Worm (Caenorhabditis elegans) whole organism, late embryonic: ENCODE measurements around the gene H38K22.7.

Experiments
- C08G9.2 ChIP-seq: sonication (generic microtip); optimal IDR thresholded peaks from 2 replicates; lab custom pipeline; 2016; ENCODE audit warnings: mild to moderate bottlenecking, missing genetic modification characterization, moderate library complexity, missing compliant biosample characterization
- C38D4.7 ChIP-seq: fragments of 200-800 bp; sonication (Bioruptor generic); optimal IDR thresholded peaks from 2 replicates; lab custom pipeline; 2018; ENCODE audit warnings: mild to moderate bottlenecking, missing genetic modification characterization, moderate library complexity, missing compliant biosample characterization
- T23F11.4 ChIP-seq: fragments of 200-800 bp; sonication (Bioruptor generic); optimal IDR thresholded peaks from 2 replicates; lab custom pipeline; 2018; ENCODE audit warnings: mild to moderate bottlenecking, missing genetic modification characterization, missing compliant biosample characterization
- Y22D7AL.16 ChIP-seq: sonication (generic microtip); optimal IDR thresholded peaks from 2 replicates; lab custom pipeline; 2016; ENCODE audit warnings: missing genetic modification characterization, missing compliant biosample characterization
- ama-1 ChIP-seq: fragments of 150-350 bp; optimal IDR thresholded peaks from 2 replicates; lab custom pipeline; 2014
- ceh-18 ChIP-seq: sonication (generic microtip); optimal IDR thresholded peaks from 2 replicates; lab custom pipeline; 2016; ENCODE audit warnings: missing genetic modification characterization, missing compliant biosample characterization
- ceh-2 ChIP-seq: sonication (generic microtip); optimal IDR thresholded peaks from 2 replicates; lab custom pipeline; 2016; ENCODE audit warnings: missing genotype, missing genetic modification characterization, missing compliant biosample characterization
- ceh-31 ChIP-seq: sonication (generic microtip); optimal IDR thresholded peaks from 2 replicates; lab custom pipeline; 2016; ENCODE audit warnings: missing genetic modification characterization, missing compliant biosample characterization
- ceh-45 ChIP-seq: fragments of 200-800 bp; sonication (Bioruptor generic); IDR thresholded peaks from 2 replicates; pipeline ENCODE4 v1.3.6; 2022; ENCODE audit warnings: missing genetic modification reagents, missing genetic modification characterization, missing compliant biosample characterization
- ceh-48 ChIP-seq: sonication (generic microtip); optimal IDR thresholded peaks from 2 replicates; lab custom pipeline; 2016; ENCODE audit warnings: missing genetic modification characterization, inconsistent platforms, missing compliant biosample characterization
- ceh-6 ChIP-seq: fragments of 200-800 bp; sonication (Bioruptor generic); optimal IDR thresholded peaks from 2 replicates; lab custom pipeline; 2018; ENCODE audit warnings: mild to moderate bottlenecking, missing genetic modification characterization, missing compliant biosample characterization
- ceh-9 ChIP-seq: sonication (generic microtip); optimal IDR thresholded peaks from 2 replicates; lab custom pipeline; 2016; ENCODE audit warnings: mild to moderate bottlenecking, missing genetic modification characterization, inconsistent platforms, missing compliant biosample characterization
- elt-2 ChIP-seq: sonication (generic microtip); optimal IDR thresholded peaks from 2 replicates; lab custom pipeline; 2016; ENCODE audit warnings: missing genetic modification reagents, missing genetic modification characterization, missing compliant biosample characterization
- gmeb-2 ChIP-seq: sonication (generic microtip); optimal IDR thresholded peaks from 2 replicates; lab custom pipeline; 2016; ENCODE audit warnings: missing genetic modification characterization, inconsistent platforms, missing compliant biosample characterization
- hlh-13 ChIP-seq: fragments of 200-800 bp; sonication (Bioruptor generic); optimal IDR thresholded peaks from 2 replicates; lab custom pipeline; 2018; ENCODE audit warnings: mild to moderate bottlenecking, missing genetic modification characterization, missing compliant biosample characterization
- hlh-30 ChIP-seq: sonication (generic microtip); optimal IDR thresholded peaks from 2 replicates; lab custom pipeline; 2017; ENCODE audit warnings: antibody characterized with exemption, missing genetic modification characterization, missing compliant biosample characterization; ENCODE audit not compliant: insufficient read depth
- lin-11 ChIP-seq: fragments of 200-800 bp; sonication (Bioruptor generic); optimal IDR thresholded peaks from 2 replicates; lab custom pipeline; 2018; ENCODE audit warnings: mild to moderate bottlenecking, missing genetic modification characterization, missing compliant biosample characterization
- mec-3 ChIP-seq: sonication (generic microtip); optimal IDR thresholded peaks from 2 replicates; lab custom pipeline; 2016; ENCODE audit warnings: borderline replicate concordance, missing genetic modification characterization, missing compliant biosample characterization
- nfya-1 ChIP-seq: sonication (generic microtip); optimal IDR thresholded peaks from 2 replicates; lab custom pipeline; 2017; ENCODE audit warnings: missing genetic modification characterization, mild to moderate bottlenecking, missing compliant biosample characterization, antibody characterized with exemption, moderate library complexity
- nhr-232 ChIP-seq: sonication (generic microtip); optimal IDR thresholded peaks from 2 replicates; lab custom pipeline; 2016; ENCODE audit warnings: missing genetic modification characterization, missing compliant biosample characterization
- pag-3 ChIP-seq: sonication (generic microtip); optimal IDR thresholded peaks from 2 replicates; lab custom pipeline; 2016; ENCODE audit warnings: missing compliant biosample characterization, missing genetic modification characterization, borderline replicate concordance
- pat-9 ChIP-seq: fragments of 200-800 bp; sonication (Bioruptor generic); optimal IDR thresholded peaks from 2 replicates; lab custom pipeline; 2018; ENCODE audit warnings: mild to moderate bottlenecking, missing genetic modification characterization, moderate library complexity, missing compliant biosample characterization
- pax-1 ChIP-seq: fragments of 150-350 bp; optimal IDR thresholded peaks from 2 replicates; lab custom pipeline; 2014; ENCODE audit warnings: missing biosample characterization, missing genetic modification characterization
- pqm-1 ChIP-seq: sonication (generic microtip); optimal IDR thresholded peaks from 2 replicates; lab custom pipeline; 2016; ENCODE audit warnings: missing genetic modification characterization, missing compliant biosample characterization
- ref-2 ChIP-seq: sonication (generic microtip); optimal IDR thresholded peaks from 2 replicates; lab custom pipeline; 2016; ENCODE audit warnings: missing genetic modification characterization, missing compliant biosample characterization
- rnt-1 ChIP-seq: sonication (generic microtip); optimal IDR thresholded peaks from 2 replicates; lab custom pipeline; 2016; ENCODE audit warnings: missing genetic modification characterization, missing compliant biosample characterization
- sdc-2 ChIP-seq: sonication (generic microtip); optimal IDR thresholded peaks from 2 replicates; lab custom pipeline; 2016; ENCODE audit warnings: missing genotype, missing genetic modification characterization, missing compliant biosample characterization
- sox-4 ChIP-seq: sonication (generic microtip); optimal IDR thresholded peaks from 2 replicates; lab custom pipeline; 2017; ENCODE audit warnings: mild to moderate bottlenecking, missing genetic modification characterization, inconsistent platforms, missing compliant biosample characterization
- tbx-2 ChIP-seq: sonication (generic microtip); optimal IDR thresholded peaks from 2 replicates; lab custom pipeline; 2016; ENCODE audit warnings: missing genetic modification characterization, missing compliant biosample characterization
- ttx-3 ChIP-seq: sonication (generic microtip); optimal IDR thresholded peaks from 2 replicates; lab custom pipeline; 2016; ENCODE audit warnings: missing genetic modification reagents, missing genetic modification characterization, missing compliant biosample characterization
- unc-3 ChIP-seq, 2 experiments: fragments of 200-800 bp in 1 of 2; sonication (Bioruptor generic) in 1 of 2; sonication (generic microtip) in 1 of 2; conservative IDR thresholded peaks in 1 of 2; optimal IDR thresholded peaks in 1 of 2; 2 replicates each; pipeline versions ENCODE4 v1.3.6 to Lab custom; 2016 to 2022; ENCODE audit warnings: missing compliant biosample characterization in 2 of 2, missing genetic modification characterization in 2 of 2, missing genetic modification reagents in 1 of 2
- unc-42 ChIP-seq: sonication (generic microtip); optimal IDR thresholded peaks from 2 replicates; lab custom pipeline; 2016; ENCODE audit warnings: missing genotype, missing genetic modification characterization, missing compliant biosample characterization
- unc-55 ChIP-seq: sonication (generic microtip); optimal IDR thresholded peaks from 2 replicates; lab custom pipeline; 2017; ENCODE audit warnings: missing biosample characterization, missing genetic modification reagents, missing genetic modification characterization

Gene H38K22.7

DNA sequence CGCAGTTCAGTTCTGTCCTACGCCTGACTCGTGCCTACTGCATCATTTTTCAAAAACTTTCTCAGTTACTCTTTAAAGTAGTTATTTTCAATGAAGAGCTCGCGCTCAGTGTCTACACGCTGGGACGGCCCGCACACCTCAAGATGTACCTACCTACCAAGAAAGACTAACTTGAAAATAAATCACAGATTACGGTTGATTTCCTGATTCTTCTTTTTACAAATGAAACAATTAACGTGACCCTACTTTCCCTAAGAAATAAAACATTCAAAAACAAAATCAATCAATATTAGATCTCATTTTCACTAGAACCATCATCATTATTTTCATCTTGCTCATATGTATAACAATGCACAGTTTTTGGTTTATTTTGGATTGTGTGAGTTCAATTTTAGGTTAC is at the start of gene H38K22.7:
TSS of gene H38K22.7 (plus strand) at position 301 of the 400 bp plus-strand sequence.
- TF ChIP-seq pax-1: no peak
- TF ChIP-seq C38D4.7 (GFP tag; lab: Kevin White, UChicago): no peak
- TF ChIP-seq hlh-13 (GFP tag; lab: Kevin White, UChicago): no peak
- TF ChIP-seq ceh-48 (tag; lab: Kevin White, UChicago): no peak
- TF ChIP-seq pat-9: no peak
- TF ChIP-seq ttx-3 (tag; lab: Kevin White, UChicago): no peak
- no peak for TF ChIP-seq unc-42
- TF ChIP-seq ceh-31: no peak
- TF ChIP-seq C08G9.2: no peak
- TF ChIP-seq ceh-18 (tag; lab: Kevin White, UChicago): no peak

- peak; percentile 61 for TF ChIP-seq hlh-30 (tag; lab: Kevin White, UChicago)
- no peak for TF ChIP-seq pat-9
Measured at ce11 chrIII:4272864-4273263, 48.6 kb upstream of the H38K22.7 start.

ce11 chrIII:4274524-4274923 is 47.0 kb upstream of the H38K22.7 start:
- TF ChIP-seq tbx-2 (tag; lab: Kevin White, UChicago): peak; percentile 75
- peak; percentile 47 for TF ChIP-seq hlh-30 (tag; lab: Kevin White, UChicago)
- TF ChIP-seq ceh-2 (tag; lab: Kevin White, UChicago): no peak
- peak; percentile 47 for TF ChIP-seq elt-2
- peak; percentile 10 for TF ChIP-seq ref-2
- TF ChIP-seq, all 69 proteins: peak for 4

DNA sequence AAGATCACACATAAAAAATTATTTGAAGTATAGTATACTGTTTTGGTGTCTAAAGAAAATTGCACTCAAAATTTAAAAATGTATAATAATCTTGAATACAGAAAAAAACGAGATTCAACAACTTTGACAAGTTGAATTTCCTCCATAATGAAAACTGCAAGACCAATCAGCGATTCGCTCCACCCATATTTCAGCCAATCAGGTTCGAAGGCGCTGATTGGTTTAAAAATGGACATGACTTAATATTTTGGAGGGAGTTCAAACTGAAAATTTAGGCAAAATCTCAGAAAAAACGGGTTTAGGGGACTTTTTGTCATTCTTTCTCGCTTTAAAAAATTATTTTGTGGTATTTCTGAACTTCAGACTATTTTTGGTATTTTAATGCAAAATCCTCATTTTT is 45.8 kb upstream of the H38K22.7 start:
- TF ChIP-seq lin-11 (tag; lab: Kevin White, UChicago) (no peak), nfya-1 (tag; lab: Kevin White, UChicago) (peak; percentile 93), mec-3 (no peak)

DNA sequence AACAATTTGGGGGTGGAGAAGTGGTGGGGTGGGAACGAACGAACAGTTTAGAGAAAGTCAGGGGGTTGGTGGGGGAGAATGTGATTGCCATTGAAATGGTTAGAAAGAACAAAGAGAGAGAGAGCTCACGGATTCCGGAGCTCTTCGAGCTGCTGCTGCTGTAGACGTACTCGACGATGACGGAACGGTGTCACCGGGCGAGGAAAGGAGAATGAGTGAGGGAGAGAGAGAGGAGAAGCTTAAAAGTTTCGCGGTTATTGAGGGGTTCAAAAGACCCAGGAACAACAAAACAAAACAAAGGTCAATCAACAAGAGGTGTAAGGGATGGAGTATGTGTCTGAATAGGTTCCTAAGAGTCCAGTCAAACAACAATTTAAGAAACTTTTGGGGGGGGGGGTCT is 45.2 kb upstream of the H38K22.7 start:
- TF ChIP-seq ceh-2 (tag; lab: Kevin White, UChicago) (no peak), ama-1 (lab: Kevin White, UChicago) (peak; percentile 74), ref-2 (no peak), rnt-1 (tag; lab: Kevin White, UChicago) (no peak), pqm-1 (tag; lab: Kevin White, UChicago) (no peak), C08G9.2 (no peak), sox-4 (no peak)

DNA sequence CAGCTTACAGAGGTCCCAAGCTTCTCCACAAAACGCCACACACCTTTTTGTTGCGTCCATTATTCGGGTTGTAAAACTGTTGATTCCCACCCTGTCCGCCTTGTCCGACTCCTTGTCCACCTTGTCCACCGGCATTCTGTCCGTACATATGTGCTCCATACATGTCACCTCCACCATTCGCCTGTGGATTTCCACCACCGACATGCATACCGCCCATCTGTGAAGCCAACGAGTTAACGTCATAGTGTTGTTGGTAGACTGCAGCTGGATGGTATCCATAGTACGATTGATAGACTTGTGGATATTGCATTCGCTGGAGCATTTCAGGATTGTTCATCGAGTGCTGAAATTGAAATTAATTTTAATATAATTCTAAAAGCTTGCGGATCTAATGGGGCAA is 43.7 kb upstream of the H38K22.7 start:
- TF ChIP-seq hlh-13 (GFP tag; lab: Kevin White, UChicago) (no peak), unc-42 (no peak), gmeb-2 (tag; lab: Kevin White, UChicago) (no peak), nhr-232 (no peak), sox-4 (no peak), unc-3 (GFP tag; conservative IDR thresholded peaks at IDR 0.05; lab: Robert Waterston, UW) (no peak), unc-3 (tag; optimal IDR thresholded peaks at IDR 0.05; lab: Kevin White, UChicago) (no peak), mec-3 (no peak), T23F11.4 (GFP tag; lab: Kevin White, UChicago) (no peak), ceh-9 (tag; lab: Kevin White, UChicago) (no peak), unc-55 (GFP tag; lab: Kevin White, UChicago) (no peak), sdc-2 (tag; lab: Kevin White, UChicago) (no peak), ceh-45 (no peak), Y22D7AL.16 (tag; lab: Kevin White, UChicago) (no peak), ceh-2 (tag; lab: Kevin White, UChicago) (no peak), nfya-1 (tag; lab: Kevin White, UChicago) (no peak), ceh-6 (no peak), pag-3 (no peak)
- TF ChIP-seq, all 69 proteins: peak for 0
